Worm (Caenorhabditis elegans): ENCODE measurements around the gene gur-5.

Gene gur-5

DNA sequence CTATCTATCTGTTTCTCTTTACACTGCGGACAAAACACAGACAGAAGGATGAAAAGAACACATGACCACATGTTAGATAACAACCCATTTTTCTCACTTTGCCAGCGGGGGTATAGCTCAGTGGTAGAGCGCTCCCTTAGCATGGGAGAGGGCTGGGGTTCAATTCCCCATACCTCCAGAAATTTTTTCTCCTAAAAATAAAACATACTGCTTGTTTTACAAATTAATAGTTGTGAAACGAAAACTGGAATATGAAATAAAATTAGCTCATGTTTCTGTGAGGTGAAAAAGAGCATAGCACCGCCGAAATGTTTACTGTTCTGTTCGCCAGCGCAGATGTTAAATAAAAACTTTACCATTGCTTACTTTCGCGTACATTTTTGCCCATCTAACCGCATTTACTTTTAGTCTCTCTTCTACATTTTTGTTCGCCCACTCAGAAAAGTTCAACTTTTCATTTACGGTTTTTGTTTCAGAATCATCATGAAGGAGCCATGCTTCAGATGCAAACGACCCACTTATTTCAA lies 7.2 kb downstream of the gur-5 start, which contains the start of gene ZK622.4:
TSS of gene ZK622.4 (plus strand) at position 477 of the 527 bp plus-strand sequence.
- no peak for TF ChIP-seq mab-5 (tag; optimal IDR thresholded peaks at IDR 0.05)
- peak; percentile 91 for TF ChIP-seq unc-120 (tag; optimal IDR thresholded peaks at IDR 0.05; ENCODE audit: poor library complexity, severe bottlenecking)
- peak; percentile 71 for TF ChIP-seq bed-3 (GFP tag; optimal IDR thresholded peaks at IDR 0.05)
- peak; percentile 49 for TF ChIP-seq nhr-237 (tag; optimal IDR thresholded peaks at IDR 0.05)
- TF ChIP-seq ceh-39 (tag; optimal IDR thresholded peaks at IDR 0.05): no peak
- TF ChIP-seq pha-4 (tag; optimal IDR thresholded peaks at IDR 0.05): peak; percentile 5
- no peak for TF ChIP-seq elt-1 (tag; optimal IDR thresholded peaks at IDR 0.05; ENCODE audit: borderline replicate concordance, insufficient read depth)
- TF ChIP-seq mls-2 (tag; optimal IDR thresholded peaks at IDR 0.05): peak; percentile 90
- TF ChIP-seq nhr-12 (tag; optimal IDR thresholded peaks at IDR 0.05): no peak
- no peak for TF ChIP-seq elt-3 (tag; optimal IDR thresholded peaks at IDR 0.05)
- TF ChIP-seq lin-13 (tag; optimal IDR thresholded peaks at IDR 0.05): no peak
- peak; percentile 93 for TF ChIP-seq sptf-1 (tag; optimal IDR thresholded peaks at IDR 0.05)
- peak; percentile 8 for TF ChIP-seq blmp-1 (tag; optimal IDR thresholded peaks at IDR 0.05)
- peak; percentile 90 for TF ChIP-seq cnd-1 (tag; optimal IDR thresholded peaks at IDR 0.05)
- peak; percentile 46 for TF ChIP-seq unc-62 (GFP tag; optimal IDR thresholded peaks at IDR 0.05)
- TF ChIP-seq ceh-83 (GFP tag; optimal IDR thresholded peaks at IDR 0.05): peak; percentile 87
- peak; percentile 80 for TF ChIP-seq nhr-28 (tag; optimal IDR thresholded peaks at IDR 0.05)
- TF ChIP-seq nhr-76 (tag; optimal IDR thresholded peaks at IDR 0.05): no peak
- TF ChIP-seq unc-39 (tag; optimal IDR thresholded peaks at IDR 0.05): no peak
- peak; percentile 69 for TF ChIP-seq mep-1 (tag; optimal IDR thresholded peaks at IDR 0.05)
- TF ChIP-seq hlh-1 (tag; optimal IDR thresholded peaks at IDR 0.05): no peak
- peak; percentile 77 for TF ChIP-seq tbx-8 (GFP tag; optimal IDR thresholded peaks at IDR 0.05)
- peak; percentile 88 for TF ChIP-seq M03D4.4 (tag; optimal IDR thresholded peaks at IDR 0.05)
- TF ChIP-seq snpc-4 (tag; optimal IDR thresholded peaks at IDR 0.05): no peak
- TF ChIP-seq ztf-11 (tag; optimal IDR thresholded peaks at IDR 0.05): peak; percentile 20
- TF ChIP-seq lsy-2 (tag; optimal IDR thresholded peaks at IDR 0.05): no peak
- TF ChIP-seq nhr-2 (tag; optimal IDR thresholded peaks at IDR 0.05): no peak
- TF ChIP-seq ham-2 (GFP tag; optimal IDR thresholded peaks at IDR 0.05): peak; percentile 91
- no peak for TF ChIP-seq zip-8 (tag; optimal IDR thresholded peaks at IDR 0.05)
- TF ChIP-seq lin-32 (GFP tag; optimal IDR thresholded peaks at IDR 0.05): peak; percentile 78
- peak; percentile 81 for TF ChIP-seq ceh-43 (GFP tag; optimal IDR thresholded peaks at IDR 0.05)
- TF ChIP-seq ces-1 (GFP tag; optimal IDR thresholded peaks at IDR 0.05): peak; percentile 27
- TF ChIP-seq sem-2 (GFP tag; optimal IDR thresholded peaks at IDR 0.05): peak; percentile 84
- peak; percentile 62 for TF ChIP-seq flh-1 (GFP tag; optimal IDR thresholded peaks at IDR 0.05)
- TF ChIP-seq drap-1 (GFP tag; optimal IDR thresholded peaks at IDR 0.05): peak; percentile 89

DNA sequence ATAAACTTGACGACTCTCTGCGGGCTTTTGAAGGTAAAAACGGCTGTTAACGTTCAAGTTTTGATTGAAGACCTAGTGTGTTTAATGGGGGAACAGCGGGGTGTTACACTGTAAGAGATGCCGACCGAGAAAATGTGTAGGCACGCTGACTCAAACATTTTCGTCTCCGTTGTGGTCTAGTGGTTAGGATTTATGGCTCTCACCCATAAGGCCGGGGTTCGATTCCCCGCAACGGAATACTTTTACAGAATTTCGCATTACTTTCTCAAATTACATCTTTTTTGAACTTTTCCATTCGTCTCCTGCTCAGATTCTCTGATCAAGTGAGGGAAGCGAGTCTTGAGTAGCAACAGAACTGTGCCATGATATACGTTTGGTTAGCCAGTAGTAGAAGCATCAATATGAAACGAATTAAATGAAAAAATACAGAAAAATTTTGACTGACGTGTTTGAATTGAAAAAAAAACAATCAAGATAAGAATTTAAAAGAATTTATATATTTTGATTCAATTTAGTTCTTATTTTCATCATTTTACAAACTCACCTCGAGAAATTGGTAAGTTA lies 8.2 kb downstream of the gur-5 start, which contains the start of gene ZK622.1:
TSS of gene ZK622.1 (plus strand) at position 514 of the 564 bp plus-strand sequence.
- TF ChIP-seq mls-2 (tag; optimal IDR thresholded peaks at IDR 0.05) (peak; percentile 71), nhr-12 (tag; optimal IDR thresholded peaks at IDR 0.05) (no peak), lin-13 (tag; optimal IDR thresholded peaks at IDR 0.05) (no peak), elt-1 (tag; optimal IDR thresholded peaks at IDR 0.05; ENCODE audit: borderline replicate concordance, insufficient read depth) (no peak), lin-32 (GFP tag; optimal IDR thresholded peaks at IDR 0.05) (peak; percentile 7), elt-3 (tag; optimal IDR thresholded peaks at IDR 0.05) (no peak), nhr-76 (tag; optimal IDR thresholded peaks at IDR 0.05) (no peak), sem-2 (GFP tag; optimal IDR thresholded peaks at IDR 0.05) (peak; percentile 62), unc-120 (tag; optimal IDR thresholded peaks at IDR 0.05; ENCODE audit: poor library complexity, severe bottlenecking) (peak; percentile 39), pha-4 (tag; optimal IDR thresholded peaks at IDR 0.05) (no peak), nhr-28 (tag; optimal IDR thresholded peaks at IDR 0.05) (no peak), unc-62 (GFP tag; optimal IDR thresholded peaks at IDR 0.05) (no peak), ceh-43 (GFP tag; optimal IDR thresholded peaks at IDR 0.05) (peak; percentile 35), tbx-8 (GFP tag; optimal IDR thresholded peaks at IDR 0.05) (no peak), unc-39 (tag; optimal IDR thresholded peaks at IDR 0.05) (no peak), hlh-1 (tag; optimal IDR thresholded peaks at IDR 0.05) (no peak), ceh-39 (tag; optimal IDR thresholded peaks at IDR 0.05) (no peak), blmp-1 (tag; optimal IDR thresholded peaks at IDR 0.05) (no peak), drap-1 (GFP tag; optimal IDR thresholded peaks at IDR 0.05) (peak; percentile 74), snpc-4 (tag; optimal IDR thresholded peaks at IDR 0.05) (no peak), bed-3 (GFP tag; optimal IDR thresholded peaks at IDR 0.05) (peak; percentile 45), ztf-11 (tag; optimal IDR thresholded peaks at IDR 0.05) (no peak), sptf-1 (tag; optimal IDR thresholded peaks at IDR 0.05) (peak; percentile 52), cnd-1 (tag; optimal IDR thresholded peaks at IDR 0.05) (peak; percentile 75), lsy-2 (tag; optimal IDR thresholded peaks at IDR 0.05) (no peak), ceh-83 (GFP tag; optimal IDR thresholded peaks at IDR 0.05) (peak; percentile 79), M03D4.4 (tag; optimal IDR thresholded peaks at IDR 0.05) (peak; percentile 72), ces-1 (GFP tag; optimal IDR thresholded peaks at IDR 0.05) (no peak), zip-8 (tag; optimal IDR thresholded peaks at IDR 0.05) (no peak), mab-5 (tag; optimal IDR thresholded peaks at IDR 0.05) (no peak), nhr-237 (tag; optimal IDR thresholded peaks at IDR 0.05) (no peak), ham-2 (GFP tag; optimal IDR thresholded peaks at IDR 0.05) (peak; percentile 44), flh-1 (GFP tag; optimal IDR thresholded peaks at IDR 0.05) (peak; percentile 29), nhr-2 (tag; optimal IDR thresholded peaks at IDR 0.05) (no peak), mep-1 (tag; optimal IDR thresholded peaks at IDR 0.05) (no peak)
